Worm (Caenorhabditis elegans) whole organism, L1 larva: Measurements from ENCODE around the gene nkat-3.

Source experiments
- C04F5.9 ChIP-seq: sonication (generic microtip); optimal IDR thresholded peaks from 2 replicates; lab custom pipeline; 2016; ENCODE audit warnings: missing genetic modification characterization, missing compliant biosample characterization
- C34B4.2 ChIP-seq: sonication (generic microtip); optimal IDR thresholded peaks from 2 replicates; lab custom pipeline; 2017; ENCODE audit warnings: mild to moderate bottlenecking, missing genetic modification characterization, missing compliant biosample characterization
- ama-1 ChIP-seq: fragments of 150-350 bp; optimal IDR thresholded peaks from 2 replicates; lab custom pipeline; 2014
- blmp-1 ChIP-seq: fragments of 150-350 bp; optimal IDR thresholded peaks from 2 replicates; lab custom pipeline; 2014; ENCODE audit warnings: missing biosample characterization, missing genetic modification characterization
- ceh-82 ChIP-seq, 3 experiments: fragments of 150-350 bp in 1 of 3; sonication (generic microtip) in 2 of 3; optimal IDR thresholded peaks; 2 replicates each; lab custom pipeline; 2014 to 2017; ENCODE audit warnings: missing biosample characterization in 3 of 3, missing genetic modification characterization in 3 of 3
- ceh-88 ChIP-seq: fragments of 200-800 bp; sonication (Bioruptor generic); IDR thresholded peaks from 2 replicates; pipeline ENCODE4 v1.3.6; 2022; ENCODE audit warnings: missing genetic modification characterization, missing compliant biosample characterization
- ceh-90 ChIP-seq: sonication (generic microtip); optimal IDR thresholded peaks from 2 replicates; lab custom pipeline; 2016; ENCODE audit warnings: missing genetic modification characterization, missing compliant biosample characterization
- dpl-1 ChIP-seq, 3 experiments: fragments of 150-350 bp in 2 of 3; sonication (generic microtip) in 1 of 3; optimal IDR thresholded peaks; 2 replicates each; lab custom pipeline; 2014 to 2017; ENCODE audit warnings: missing biosample characterization in 3 of 3, missing genetic modification characterization in 3 of 3, missing genetic modification reagents in 3 of 3
- dsc-1 ChIP-seq: sonication (generic microtip); optimal IDR thresholded peaks from 2 replicates; lab custom pipeline; 2016; ENCODE audit warnings: mild to moderate bottlenecking, missing genetic modification characterization, missing compliant biosample characterization
- efl-3 ChIP-seq: fragments of 200-800 bp; sonication (Bioruptor generic); optimal IDR thresholded peaks from 2 replicates; lab custom pipeline; 2018; ENCODE audit warnings: mild to moderate bottlenecking, missing genetic modification characterization, missing compliant biosample characterization
- egl-27 ChIP-seq, 2 experiments: fragments of 150-350 bp in 1 of 2; sonication (generic microtip); optimal IDR thresholded peaks; 3 replicates each; lab custom pipeline; 2017 to 2018; ENCODE audit warnings: missing biosample characterization in 2 of 2, missing genetic modification characterization in 2 of 2, missing genetic modification reagents in 2 of 2
- ets-5 ChIP-seq: fragments of 200-800 bp; sonication (Bioruptor generic); IDR thresholded peaks from 2 replicates; pipeline ENCODE4 v1.3.6; 2022; ENCODE audit warnings: missing genetic modification characterization, missing compliant biosample characterization
- fos-1 ChIP-seq: fragments of 150-350 bp; optimal IDR thresholded peaks from 2 replicates; lab custom pipeline; 2014; ENCODE audit warnings: missing biosample characterization, missing genetic modification characterization
- grh-1 ChIP-seq: fragments of 200-800 bp; sonication (Bioruptor generic); IDR thresholded peaks from 2 replicates; pipeline ENCODE4 v1.3.6; 2022; ENCODE audit warnings: missing genetic modification reagents, missing genetic modification characterization, missing compliant biosample characterization
- hlh-4 ChIP-seq: sonication (generic microtip); optimal IDR thresholded peaks from 2 replicates; lab custom pipeline; 2016; ENCODE audit warnings: mild to moderate bottlenecking, missing genetic modification characterization, missing compliant biosample characterization
- isw-1 ChIP-seq: fragments of 200-800 bp; sonication (Bioruptor generic); IDR thresholded peaks from 2 replicates; pipeline ENCODE4 v1.3.6; 2022; ENCODE audit warnings: missing genetic modification characterization, missing compliant biosample characterization
- lin-13 ChIP-seq: fragments of 150-350 bp; optimal IDR thresholded peaks from 2 replicates; lab custom pipeline; 2014; ENCODE audit warnings: missing biosample characterization, missing genetic modification reagents, missing genetic modification characterization
- lin-14 ChIP-seq: fragments of 200-800 bp; sonication (Bioruptor generic); optimal IDR thresholded peaks from 2 replicates; lab custom pipeline; 2018; ENCODE audit warnings: mild to moderate bottlenecking, missing genetic modification characterization, moderate library complexity, missing compliant biosample characterization
- lin-15B ChIP-seq: fragments of 150-350 bp; sonication (generic microtip); optimal IDR thresholded peaks from 3 replicates; lab custom pipeline; 2014; ENCODE audit warnings: missing biosample characterization, missing genetic modification characterization
- lin-35 ChIP-seq, 2 experiments: fragments of 150-350 bp; optimal IDR thresholded peaks; 2 replicates each; lab custom pipeline; 2014; ENCODE audit warnings: missing biosample characterization in 2 of 2, missing genetic modification characterization in 2 of 2, missing genetic modification reagents in 2 of 2
- mdl-1 ChIP-seq, 2 experiments: fragments of 150-350 bp; optimal IDR thresholded peaks; 2 replicates each; lab custom pipeline; 2014 to 2017; ENCODE audit warnings: missing biosample characterization in 2 of 2, missing genetic modification characterization in 2 of 2, inconsistent platforms in 1 of 2
- mep-1 ChIP-seq: fragments of 150-350 bp; optimal IDR thresholded peaks from 2 replicates; lab custom pipeline; 2014; ENCODE audit warnings: missing biosample characterization, missing genetic modification characterization
- nhr-12 ChIP-seq: sonication (generic microtip); optimal IDR thresholded peaks from 2 replicates; lab custom pipeline; 2017; ENCODE audit warnings: missing biosample characterization, missing genetic modification characterization
- nhr-19 ChIP-seq: fragments of 200-800 bp; sonication (Bioruptor generic); conservative IDR thresholded peaks from 2 replicates; pipeline ENCODE4 v1.3.6; 2022; ENCODE audit warnings: missing genetic modification characterization, missing compliant biosample characterization
- nhr-20 ChIP-seq: sonication (generic microtip); optimal IDR thresholded peaks from 2 replicates; lab custom pipeline; 2016; ENCODE audit warnings: mild to moderate bottlenecking, missing genetic modification characterization, missing compliant biosample characterization
- nhr-28 ChIP-seq: fragments of 150-350 bp; optimal IDR thresholded peaks from 2 replicates; lab custom pipeline; 2014; ENCODE audit warnings: missing biosample characterization, missing genetic modification characterization
- nhr-76 ChIP-seq: sonication (generic microtip); optimal IDR thresholded peaks from 2 replicates; lab custom pipeline; 2017; ENCODE audit warnings: missing biosample characterization, missing genetic modification characterization
- nhr-85 ChIP-seq: sonication (generic microtip); peaks from one replicate; lab custom pipeline; 2016; ENCODE audit warnings: missing genetic modification characterization, inconsistent platforms, missing compliant biosample characterization
- nhr-90 ChIP-seq: sonication (generic microtip); optimal IDR thresholded peaks from 2 replicates; lab custom pipeline; 2016; ENCODE audit warnings: mild to moderate bottlenecking, missing genetic modification characterization, missing compliant biosample characterization; ENCODE audit not compliant: poor library complexity
- skn-1 ChIP-seq: fragments of 150-350 bp; optimal IDR thresholded peaks from 2 replicates; lab custom pipeline; 2014; ENCODE audit warnings: missing biosample characterization, missing genetic modification characterization
- snpc-4 ChIP-seq: fragments of 150-350 bp; optimal IDR thresholded peaks from 2 replicates; lab custom pipeline; 2014; ENCODE audit warnings: missing biosample characterization, missing genetic modification characterization
- sox-4 ChIP-seq: sonication (generic microtip); optimal IDR thresholded peaks from 2 replicates; lab custom pipeline; 2016; ENCODE audit warnings: missing genetic modification characterization, missing compliant biosample characterization
- sup-37 ChIP-seq: fragments of 200-800 bp; sonication (Bioruptor generic); optimal IDR thresholded peaks from 2 replicates; lab custom pipeline; 2018; ENCODE audit warnings: mild to moderate bottlenecking, missing genetic modification characterization, missing compliant biosample characterization
- tlp-1 ChIP-seq: fragments of 150-350 bp; optimal IDR thresholded peaks from 2 replicates; lab custom pipeline; 2014; ENCODE audit warnings: missing biosample characterization, missing genetic modification characterization
- unc-130 ChIP-seq: fragments of 150-350 bp; optimal IDR thresholded peaks from 2 replicates; lab custom pipeline; 2017; ENCODE audit warnings: missing biosample characterization, missing genetic modification characterization, inconsistent platforms
- unc-30 ChIP-seq: sonication (generic microtip); optimal IDR thresholded peaks from 2 replicates; lab custom pipeline; 2017; ENCODE audit warnings: missing biosample characterization, missing genetic modification characterization
- unc-62 ChIP-seq: fragments of 150-350 bp; optimal IDR thresholded peaks from 2 replicates; lab custom pipeline; 2014; ENCODE audit warnings: missing biosample characterization, missing genetic modification reagents, missing genetic modification characterization
- unc-86 ChIP-seq: sonication (generic microtip); optimal IDR thresholded peaks from 2 replicates; lab custom pipeline; 2016; ENCODE audit warnings: missing genetic modification characterization, missing compliant biosample characterization
- unc-98 ChIP-seq: fragments of 200-800 bp; sonication (Bioruptor generic); IDR thresholded peaks from 2 replicates; pipeline ENCODE4 v1.3.6; 2022; ENCODE audit warnings: missing genetic modification characterization, missing compliant biosample characterization
- vab-15 ChIP-seq: sonication (generic microtip); optimal IDR thresholded peaks from 2 replicates; lab custom pipeline; 2017; ENCODE audit warnings: missing genotype, mild to moderate bottlenecking, missing genetic modification characterization, missing compliant biosample characterization

The nkat-3 gene

ce11 chrX:15446292-15446794, 4.8 kb downstream of the nkat-3 start, which contains the start of gene R03A10.5:
R03A10.5 (plus strand) TSS chrX:15446722.
- TF ChIP-seq ceh-82 (tag; optimal IDR thresholded peaks at IDR 0.05; lab: Kevin White, UChicago) (no peak), C04F5.9 (no peak), lin-14 (GFP tag; lab: Kevin White, UChicago) (peak; percentile 61), grh-1 (GFP tag; lab: Robert Waterston, UW) (peak; percentile 75), nhr-85 (tag; lab: Kevin White, UChicago) (peak; percentile 81), isw-1 (GFP tag; lab: Robert Waterston, UW) (no peak), blmp-1 (tag; lab: Kevin White, UChicago) (peak; percentile 38), lin-15B (tag; lab: Kevin White, UChicago) (no peak), egl-27 (tag; optimal IDR thresholded peaks at IDR 0.05; lab: Kevin White, UChicago) (no peak), nhr-28 (no peak), nhr-19 (GFP tag; lab: Robert Waterston, UW) (0 out of 2 replicates have a peak, but pooled peaks have one; percentile 5)

- TF ChIP-seq sox-4, result no peak
- TF ChIP-seq vab-15 (tag; lab: Kevin White, UChicago), result no peak
- no peak for TF ChIP-seq ceh-88
- no peak for TF ChIP-seq C34B4.2
- no peak for TF ChIP-seq ceh-90 (tag; lab: Kevin White, UChicago)
- no peak for TF ChIP-seq ets-5
- TF ChIP-seq skn-1 (tag; lab: Kevin White, UChicago), result no peak
- no peak for TF ChIP-seq fos-1
- no peak for TF ChIP-seq nhr-76 (tag; lab: Kevin White, UChicago)
- no peak for TF ChIP-seq unc-130 (tag; lab: Kevin White, UChicago)
- TF ChIP-seq efl-3, result no peak
- TF ChIP-seq nhr-28, result no peak
- TF ChIP-seq mep-1, result no peak
- TF ChIP-seq nhr-12 (tag; lab: Kevin White, UChicago), result no peak
- TF ChIP-seq ama-1 (lab: Kevin White, UChicago), result no peak
- TF ChIP-seq nhr-90, result no peak
- TF ChIP-seq dpl-1 (GFP tag; optimal IDR thresholded peaks at IDR 0.05; lab: Kevin White, UChicago), result no peak
- no peak for TF ChIP-seq nhr-85 (tag; lab: Kevin White, UChicago)
- no peak for TF ChIP-seq unc-98 (GFP tag; lab: Robert Waterston, UW)
These were observed 23.5 kb downstream of the nkat-3 start for ce11 chrX:15465050-15465449.

- TF ChIP-seq tlp-1 (tag; lab: Kevin White, UChicago) (no peak), dsc-1 (tag; lab: Kevin White, UChicago) (no peak), nhr-20 (tag; lab: Kevin White, UChicago) (no peak), mdl-1 (tag; optimal IDR thresholded peaks at IDR 0.05; lab: Kevin White, UChicago) (no peak), nhr-85 (tag; lab: Kevin White, UChicago) (no peak), nhr-90 (no peak), sup-37 (GFP tag; lab: Kevin White, UChicago) (no peak), lin-35 (GFP tag; optimal IDR thresholded peaks at IDR 0.05; lab: Kevin White, UChicago) (no peak), hlh-4 (tag; lab: Kevin White, UChicago) (no peak), unc-86 (tag; lab: Kevin White, UChicago) (no peak), lin-13 (GFP tag; lab: Kevin White, UChicago) (no peak), unc-30 (no peak), unc-62 (GFP tag; lab: Kevin White, UChicago) (no peak)
These were observed 24.5 kb downstream of the nkat-3 start, which contains the start of gene sprr-1 for ce11 chrX:15466032-15466431. sprr-1 (plus strand) TSS chrX:15466300.

- no peak for TF ChIP-seq lin-13 (GFP tag; lab: Kevin White, UChicago)
- TF ChIP-seq snpc-4 (tag; lab: Kevin White, UChicago), result peak; percentile 24
These were observed 27.1 kb downstream of the nkat-3 start for ce11 chrX:15468657-15469056.
